Fruit fly (Drosophila melanogaster) Kc167 (cell line): Measurements from ENCODE around the gene SLC22A.

Experiments used
- Sin3A ChIP-seq: fragments of >200 bp; optimal IDR thresholded peaks from 2 replicates; lab custom pipeline; 2018; ENCODE audit warnings: missing external identifiers
- insv ChIP-seq: fragments of >200 bp; optimal IDR thresholded peaks from 3 replicates; lab custom pipeline; 2018; ENCODE audit warnings: missing external identifiers

- no peak for TF ChIP-seq insv (lab: Kevin White, UChicago)
- TF ChIP-seq Sin3A (lab: Kevin White, UChicago): no peak
Observed at dm6 chr3L:21894100-21894499, 40.4 kb upstream of the SLC22A start.
